Worm (Caenorhabditis elegans): ENCODE data around the gene rbm-22.

rbm-22 gene

DNA sequence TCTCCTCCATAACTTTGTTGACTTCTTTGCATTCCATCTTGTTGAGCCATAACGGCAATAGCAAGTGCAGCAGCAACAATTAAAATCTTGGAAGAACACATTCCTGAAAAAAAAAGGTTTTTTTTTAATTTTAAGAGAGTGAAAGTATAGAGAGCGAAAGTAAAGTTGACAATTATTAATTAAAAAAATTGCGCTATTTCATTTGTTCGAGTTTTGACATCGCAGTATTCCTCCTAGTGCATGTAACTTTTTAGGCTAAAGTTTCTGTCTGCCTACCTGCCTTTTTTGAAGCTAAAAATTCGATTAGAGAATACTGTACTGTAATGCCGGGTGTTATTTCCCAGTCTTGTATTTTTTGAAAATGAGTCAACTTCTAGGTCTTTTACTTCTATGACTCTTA, 30.8 kb downstream of the rbm-22 start, which contains the start of gene srlf-12:
TSS of gene srlf-12 (minus strand) at position 101 of the 400 bp plus-strand sequence.
- no peak for TF ChIP-seq rec-8 (tag; optimal IDR thresholded peaks at IDR 0.05)
- TF ChIP-seq athp-1 (tag; optimal IDR thresholded peaks at IDR 0.05): no peak

- TF ChIP-seq nhr-80 (tag; optimal IDR thresholded peaks at IDR 0.05): no peak
- no peak for TF ChIP-seq hlh-26 (GFP tag; conservative IDR thresholded peaks at IDR 0.05)
- TF ChIP-seq madf-10 (tag; optimal IDR thresholded peaks at IDR 0.05): no peak
- no peak for TF ChIP-seq lsy-27 (tag; optimal IDR thresholded peaks at IDR 0.05; ENCODE audit: borderline replicate concordance, insufficient read depth)
- no peak for TF ChIP-seq nhr-90 (tag; optimal IDR thresholded peaks at IDR 0.05)
- TF ChIP-seq ekl-4 (GFP tag; IDR thresholded peaks at IDR 0.05): no peak
- TF ChIP-seq somi-1 (GFP tag; optimal IDR thresholded peaks at IDR 0.05): no peak
- no peak for TF ChIP-seq gei-17 (GFP tag; optimal IDR thresholded peaks at IDR 0.05)
- no peak for TF ChIP-seq C06A6.2 (GFP tag; conservative IDR thresholded peaks at IDR 0.05)
- TF ChIP-seq repo-1 (tag; optimal IDR thresholded peaks at IDR 0.05): no peak
- no peak for TF ChIP-seq snpc-3.4 (tag; optimal IDR thresholded peaks at IDR 0.05)
- TF ChIP-seq B0261.1 (tag; optimal IDR thresholded peaks at IDR 0.05): no peak
- TF ChIP-seq F37B4.10 (GFP tag; IDR thresholded peaks at IDR 0.05): no peak
- no peak for TF ChIP-seq K12H6.12 (tag; optimal IDR thresholded peaks at IDR 0.05)
- TF ChIP-seq ceh-100 (GFP tag; IDR thresholded peaks at IDR 0.05): no peak
Observed at ce11 chrIV:10894255-10894654, 33.1 kb downstream of the rbm-22 start, which contains the start of gene srlf-14. srlf-14 (minus strand) TSS chrIV:10894355.

DNA sequence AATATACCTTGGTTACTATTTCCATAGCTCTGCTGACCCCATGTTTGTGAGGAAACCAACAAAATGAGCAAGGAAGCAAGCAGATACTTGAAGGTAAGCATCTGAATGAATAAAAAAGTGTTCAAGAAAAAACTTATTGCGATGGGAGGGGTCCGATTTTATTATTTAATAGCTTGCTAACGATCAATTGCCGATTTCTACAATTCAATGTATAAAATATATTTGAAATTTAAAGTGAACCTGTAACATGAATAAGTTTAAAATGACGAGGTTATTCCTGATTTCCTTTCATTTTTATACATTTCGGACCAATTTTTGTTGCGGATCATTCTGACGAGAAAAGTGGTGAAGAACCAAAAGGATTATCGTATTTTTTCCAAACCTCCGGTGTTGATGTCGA, 35.3 kb downstream of the rbm-22 start, which contains the start of gene srlf-13:
TSS of gene srlf-13 (minus strand) at position 101 of the 400 bp plus-strand sequence.
- TF ChIP-seq nfya-2 (GFP tag; IDR thresholded peaks at IDR 0.05) (no peak), ceh-100 (GFP tag; IDR thresholded peaks at IDR 0.05) (no peak), B0019.2 (GFP tag; conservative IDR thresholded peaks at IDR 0.05) (no peak), F22D6.2 (tag; optimal IDR thresholded peaks at IDR 0.05) (no peak), madf-3 (GFP tag; IDR thresholded peaks at IDR 0.05) (no peak), ccch-3 (GFP tag; optimal IDR thresholded peaks at IDR 0.05) (no peak), ceh-91 (GFP tag; IDR thresholded peaks at IDR 0.05) (no peak), hlh-26 (GFP tag; conservative IDR thresholded peaks at IDR 0.05) (no peak), mes-4 (tag; optimal IDR thresholded peaks at IDR 0.05) (no peak), nhr-90 (tag; optimal IDR thresholded peaks at IDR 0.05) (no peak), T07F8.4 (tag; optimal IDR thresholded peaks at IDR 0.05) (no peak), let-607 (tag; optimal IDR thresholded peaks at IDR 0.05) (no peak), atf-7 (tag; optimal IDR thresholded peaks at IDR 0.05) (no peak), hlh-12 (tag; optimal IDR thresholded peaks at IDR 0.05) (no peak), hsf-1 (GFP tag; IDR thresholded peaks at IDR 0.05) (no peak)

DNA sequence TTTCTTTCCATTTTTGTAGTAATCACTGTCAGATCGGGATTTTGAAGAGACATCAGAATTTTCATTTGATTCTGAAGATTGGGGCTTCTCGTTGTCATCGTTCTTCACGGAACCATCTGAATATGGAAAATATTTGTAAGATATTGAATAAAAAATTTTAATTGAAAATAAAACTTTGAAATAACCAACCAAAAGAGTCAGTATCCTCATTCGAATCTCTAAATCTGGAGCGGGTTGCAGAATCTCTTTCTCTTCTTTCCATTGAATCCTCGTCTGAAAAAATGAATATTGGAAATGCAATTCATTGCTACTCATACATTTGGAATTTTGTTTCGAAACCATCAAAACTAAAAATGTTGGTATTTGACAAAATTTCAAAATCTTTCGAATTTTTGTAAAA, 37.0 kb downstream of the rbm-22 start:
- TF ChIP-seq ceh-58 (GFP tag; IDR thresholded peaks at IDR 0.05) (no peak), dpl-1 (GFP tag; optimal IDR thresholded peaks at IDR 0.05) (no peak), ztf-26 (tag; optimal IDR thresholded peaks at IDR 0.05) (no peak), F10E7.11 (tag; optimal IDR thresholded peaks at IDR 0.05) (no peak), K12H6.12 (tag; optimal IDR thresholded peaks at IDR 0.05) (no peak), attf-5 (GFP tag; optimal IDR thresholded peaks at IDR 0.05) (no peak), pbrm-1 (GFP tag; IDR thresholded peaks at IDR 0.05) (no peak), ztf-25 (GFP tag; IDR thresholded peaks at IDR 0.05) (no peak), F57C9.4 (tag; optimal IDR thresholded peaks at IDR 0.05) (no peak), bed-1 (GFP tag; IDR thresholded peaks at IDR 0.05) (no peak), gei-17 (GFP tag; optimal IDR thresholded peaks at IDR 0.05) (no peak), Y79H2A.3 (GFP tag; conservative IDR thresholded peaks at IDR 0.05) (no peak), rcor-1 (GFP tag; IDR thresholded peaks at IDR 0.05) (no peak)

Data from whole organism, young adult.